Worm (Caenorhabditis elegans) whole organism, dauer: ENCODE measurements around the gene C25F6.8.

Experiments used
- unc-62 ChIP-seq: sonication (generic microtip); optimal IDR thresholded peaks from 2 replicates; lab custom pipeline; 2017; ENCODE audit warnings: missing biosample characterization, missing genetic modification reagents, missing genetic modification characterization

The C25F6.8 gene

DNA sequence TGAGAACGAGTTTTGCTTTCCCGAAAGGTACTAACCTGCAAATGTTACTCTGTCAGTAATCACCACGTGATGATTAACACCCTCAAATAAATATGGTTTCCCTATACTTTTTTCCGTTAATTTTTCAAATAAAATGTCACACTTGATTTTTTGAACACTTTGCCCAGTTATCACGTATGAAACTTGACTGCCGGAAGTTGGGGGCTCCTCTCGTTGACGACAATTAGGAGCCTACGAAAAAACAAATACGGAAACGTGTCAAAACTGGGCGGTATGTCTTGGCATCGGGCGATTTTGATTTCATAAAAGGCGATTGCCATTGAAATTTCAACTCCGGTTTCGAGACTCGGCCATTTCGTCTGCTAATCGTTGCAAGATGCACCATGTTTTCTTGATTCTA lies at the start of gene C25F6.8:
Gene C25F6.8 (plus strand): TSS at position 301 of the 400 bp plus-strand sequence.
- no peak for TF ChIP-seq unc-62 (GFP tag; lab: Kevin White, UChicago)

DNA sequence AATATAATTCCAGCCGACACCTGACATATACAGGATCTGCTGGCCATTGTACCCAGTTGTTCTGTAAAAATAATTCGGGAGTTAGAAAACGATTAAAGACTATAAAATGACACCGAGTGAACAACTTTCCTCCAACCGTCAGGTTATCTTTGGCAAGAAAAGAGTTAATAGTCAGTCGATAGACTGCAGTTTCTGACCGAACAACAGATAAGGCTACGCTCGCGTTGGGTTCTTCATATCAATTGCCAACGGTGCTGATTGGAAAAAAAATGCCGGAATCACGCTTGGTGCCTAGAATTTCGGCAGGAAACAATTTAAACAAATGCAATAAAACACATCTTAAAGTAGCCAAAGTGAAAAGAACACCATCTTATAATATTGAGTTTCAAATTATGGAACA lies 47.5 kb upstream of the C25F6.8 start, which contains the start of gene scav-1:
Gene scav-1 (minus strand): TSS at position 61 of the 400 bp plus-strand sequence.
- TF ChIP-seq unc-62 (GFP tag; lab: Kevin White, UChicago), result no peak

DNA sequence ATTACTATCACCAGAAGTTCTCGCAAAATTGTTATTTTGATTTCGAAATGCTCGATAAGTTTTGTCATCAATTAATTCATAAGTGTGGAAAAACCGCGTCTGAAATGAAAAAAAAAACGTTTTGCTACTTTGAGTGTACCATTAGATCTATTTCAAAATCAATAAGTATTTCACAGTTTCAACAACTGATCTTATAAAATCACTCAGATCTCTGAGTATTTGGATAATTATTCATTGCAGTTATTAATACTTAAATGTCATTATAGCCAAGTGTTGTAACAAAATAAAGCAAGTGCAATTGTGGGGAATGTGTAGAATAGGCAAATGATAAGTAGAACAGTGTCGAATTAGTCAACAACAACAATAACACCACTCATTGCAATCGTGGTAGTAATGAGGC lies 41.7 kb upstream of the C25F6.8 start, which contains the start of gene C03F11.4:
Gene C03F11.4 (minus strand): TSS at position 101 of the 400 bp plus-strand sequence.
- TF ChIP-seq unc-62 (GFP tag; lab: Kevin White, UChicago), result no peak

DNA sequence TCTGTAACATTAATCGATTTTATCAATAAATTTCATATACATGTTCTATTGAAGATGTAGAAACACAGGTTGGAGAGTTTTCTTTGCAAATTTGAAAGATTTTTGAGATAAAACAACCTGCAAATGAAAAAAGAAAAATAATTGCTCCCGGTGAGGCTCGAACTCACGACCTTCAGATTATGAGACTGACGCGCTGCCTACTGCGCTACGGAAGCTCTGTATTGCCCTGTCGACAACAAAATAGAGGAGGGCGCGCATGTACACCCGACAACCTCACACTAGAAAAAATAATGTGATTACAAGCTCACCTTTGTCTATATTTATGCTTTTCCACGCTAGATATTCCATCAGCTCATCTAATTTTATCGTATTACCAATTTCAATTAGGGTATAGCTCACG lies 40.8 kb upstream of the C25F6.8 start:
- no peak for TF ChIP-seq unc-62 (GFP tag; lab: Kevin White, UChicago)

DNA sequence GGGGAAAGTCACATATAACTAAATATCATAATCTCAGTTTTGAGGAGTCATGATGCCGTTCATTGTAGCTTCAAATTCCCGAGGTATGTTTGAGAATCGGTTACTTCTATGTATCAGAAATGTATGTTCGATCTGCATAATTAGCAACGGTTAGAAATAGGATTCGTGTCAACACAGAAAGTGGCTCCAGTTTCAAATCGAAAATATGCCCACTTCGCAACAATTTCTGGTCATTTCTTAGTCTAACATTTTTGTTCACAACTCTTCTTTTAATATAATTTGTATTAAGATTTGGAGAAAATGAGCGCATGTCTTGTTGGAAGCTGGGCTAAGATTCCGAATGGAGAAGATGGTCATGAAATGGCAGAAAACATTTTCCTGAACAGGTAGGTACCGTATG lies 34.5 kb upstream of the C25F6.8 start, which contains the start of gene pks-1:
Gene pks-1 (plus strand): TSS at position 301 of the 400 bp plus-strand sequence.
- TF ChIP-seq unc-62 (GFP tag; lab: Kevin White, UChicago), result no peak

DNA sequence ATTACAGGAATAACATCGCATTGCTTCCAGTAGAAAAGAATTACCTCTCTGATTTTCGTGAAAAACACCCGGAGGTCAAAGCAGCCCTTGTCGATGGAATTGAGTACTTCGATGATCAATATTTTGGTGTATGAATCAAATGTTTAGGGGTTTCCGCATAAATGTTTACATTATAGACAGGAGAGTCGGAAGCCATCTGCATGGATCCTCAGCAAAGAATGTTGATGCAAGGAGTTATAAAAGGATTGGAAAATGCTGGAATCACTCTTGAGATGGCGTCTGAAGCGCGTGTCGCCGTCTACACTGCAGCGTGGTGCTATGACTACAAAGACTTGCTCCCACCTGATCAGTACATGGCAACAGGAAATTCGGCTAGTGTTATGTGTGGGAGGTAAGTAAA lies 33.8 kb upstream of the C25F6.8 start, which contains the start of gene C41A3.2:
Gene C41A3.2 (minus strand): TSS at position 101 of the 400 bp plus-strand sequence.
- TF ChIP-seq unc-62 (GFP tag; lab: Kevin White, UChicago), result no peak

DNA sequence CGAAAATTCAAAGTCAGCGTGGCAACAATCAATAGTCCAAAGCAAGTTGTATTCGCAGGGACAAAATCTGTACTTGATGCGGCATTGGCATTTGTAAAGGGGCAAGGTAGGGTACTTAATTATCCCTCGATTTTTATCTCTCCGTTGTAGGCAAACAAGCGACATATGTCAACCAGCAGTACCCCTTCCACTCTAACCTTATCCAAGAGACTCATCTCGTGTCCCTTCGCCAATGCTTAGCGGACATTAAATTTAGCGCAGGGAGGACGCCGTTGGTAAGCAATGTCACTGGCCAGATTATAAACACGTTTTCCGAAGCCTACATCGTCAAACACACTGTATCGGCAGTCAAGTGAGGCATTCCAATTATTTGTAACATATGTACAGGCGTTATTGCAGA lies 18.7 kb upstream of the C25F6.8 start:
- peak; percentile 66 for TF ChIP-seq unc-62 (GFP tag; lab: Kevin White, UChicago)

DNA sequence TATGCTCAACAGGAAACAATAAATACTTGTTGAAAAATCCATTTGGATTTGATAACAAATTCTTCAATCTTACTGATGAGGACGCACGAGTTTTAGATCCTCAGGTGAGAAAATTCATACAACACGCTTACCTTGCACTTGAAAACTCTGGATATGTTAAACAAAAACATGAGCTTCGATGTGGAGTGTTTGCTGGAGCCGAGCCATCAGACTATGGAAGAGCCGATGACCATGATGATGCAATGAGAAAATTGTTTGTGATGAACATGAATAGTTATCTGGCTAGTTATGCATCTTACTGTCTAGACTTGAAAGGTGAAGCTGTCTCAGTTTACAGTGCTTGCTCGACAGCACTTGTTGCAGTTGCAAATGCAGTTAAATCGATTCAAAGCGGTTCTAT lies 14.1 kb upstream of the C25F6.8 start:
- TF ChIP-seq unc-62 (GFP tag; lab: Kevin White, UChicago), result no peak

DNA sequence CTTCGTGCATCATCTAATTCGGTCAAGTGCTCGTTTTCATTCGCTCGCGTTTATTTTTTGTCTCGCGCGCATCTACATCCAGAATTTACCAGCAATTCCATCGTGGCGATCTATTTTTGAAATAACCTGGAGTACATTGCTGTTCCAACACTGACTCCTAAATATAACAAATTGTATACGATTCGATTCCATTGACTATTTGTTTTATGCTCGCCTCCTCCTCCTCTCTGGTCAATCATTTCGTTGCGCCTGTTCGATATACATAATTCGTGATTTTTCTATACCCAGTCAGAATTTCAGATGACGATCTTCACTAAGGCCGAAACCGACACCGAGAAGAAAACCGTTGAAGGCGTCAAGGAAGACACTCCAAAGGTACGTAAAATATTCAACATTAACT lies 3.2 kb upstream of the C25F6.8 start, which contains the start of gene itm-2:
Gene itm-2 (plus strand): TSS at position 301 of the 400 bp plus-strand sequence.
- no peak for TF ChIP-seq unc-62 (GFP tag; lab: Kevin White, UChicago)

DNA sequence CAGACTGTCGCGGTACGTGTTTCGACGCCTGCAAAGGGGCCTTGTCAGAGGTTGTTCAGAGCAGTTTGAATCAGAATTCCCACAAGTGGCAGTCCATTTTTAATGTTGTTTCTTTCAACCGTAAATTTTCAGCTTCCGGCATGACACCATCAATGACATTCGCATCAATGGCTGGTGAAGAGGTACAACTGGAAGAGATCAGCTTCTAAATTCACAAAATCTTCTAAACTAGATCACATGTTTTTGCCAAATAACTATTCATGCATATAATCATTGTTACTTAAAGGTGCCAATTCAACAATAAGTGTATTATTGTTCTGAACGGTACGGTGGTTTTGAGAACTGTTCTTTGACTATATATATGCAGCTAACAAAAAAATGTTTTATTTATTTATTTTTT lies 660 bp upstream of the C25F6.8 start:
- TF ChIP-seq unc-62 (GFP tag; lab: Kevin White, UChicago), result no peak

DNA sequence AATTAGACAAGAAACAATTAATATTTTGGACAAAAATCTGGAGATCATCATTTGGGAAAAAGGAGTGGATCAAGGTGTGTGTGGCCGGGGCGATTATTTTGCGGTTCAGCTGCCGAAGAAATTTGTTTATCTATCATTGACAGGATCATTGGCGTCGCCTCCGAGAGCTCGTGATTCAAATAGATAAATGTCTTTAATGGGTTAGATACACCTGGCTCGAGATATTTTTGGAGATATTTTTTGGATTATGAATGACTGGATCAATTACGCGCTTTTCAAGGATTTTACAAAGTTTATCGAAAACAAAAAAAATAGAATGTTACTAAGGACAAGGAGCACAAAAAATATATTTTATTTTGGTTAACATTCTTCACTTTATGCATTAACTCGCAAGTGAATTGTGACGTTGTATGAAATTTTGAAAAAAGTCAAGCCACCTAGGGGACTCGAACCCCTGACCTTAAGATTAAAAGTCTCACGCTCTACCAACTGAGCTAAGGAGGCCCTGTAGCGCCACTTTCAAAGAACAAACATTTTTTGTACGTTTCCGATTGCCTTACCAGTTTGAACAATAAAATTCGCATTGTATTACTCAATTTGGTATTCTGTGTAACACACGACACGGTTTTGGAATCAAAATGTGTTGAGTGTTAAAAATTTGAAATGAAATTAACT lies 2.9 kb downstream of the C25F6.8 start, which contains the start of gene C25F6.6:
Gene C25F6.6 (minus strand): TSS at position 51 of the 675 bp plus-strand sequence.
- no peak for TF ChIP-seq unc-62 (GFP tag; lab: Kevin White, UChicago)

DNA sequence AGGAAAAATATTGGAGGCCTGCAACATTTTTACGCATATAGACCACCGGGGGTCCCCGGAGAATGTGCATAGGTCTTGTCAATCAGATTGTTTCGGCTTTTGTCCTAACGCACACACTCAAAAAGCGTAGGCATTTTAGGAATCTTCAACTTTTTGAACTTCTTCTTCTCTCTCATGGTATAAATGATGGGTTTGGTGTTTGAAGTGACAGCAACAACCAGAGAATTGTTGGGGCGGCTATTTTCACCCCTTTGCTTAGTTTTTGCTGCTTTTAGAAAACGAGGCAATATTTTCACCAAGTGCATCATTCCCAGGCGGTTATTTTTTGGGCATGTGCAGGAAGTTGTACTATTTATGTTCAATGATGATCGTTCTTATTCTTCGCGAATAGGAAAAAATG lies 3.7 kb downstream of the C25F6.8 start:
- TF ChIP-seq unc-62 (GFP tag; lab: Kevin White, UChicago), result no peak

DNA sequence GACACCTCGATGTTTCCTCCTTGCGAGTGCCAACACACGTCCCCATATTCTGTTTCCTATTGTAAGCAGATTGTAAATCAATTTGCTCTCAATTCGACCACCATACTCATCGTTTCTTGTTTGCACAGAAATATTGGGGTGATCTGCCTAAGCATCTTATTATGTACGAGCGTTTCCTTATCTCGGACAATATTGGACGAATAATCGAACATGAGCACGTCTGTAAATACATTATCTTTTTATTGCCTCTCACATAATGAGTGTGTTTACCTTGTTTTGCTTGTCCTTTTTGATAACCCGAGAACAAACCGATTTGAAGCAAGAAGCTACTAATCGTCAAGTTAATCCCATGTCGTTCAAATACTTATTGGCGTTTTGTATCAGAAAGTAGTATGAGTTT lies 7.1 kb downstream of the C25F6.8 start:
- TF ChIP-seq unc-62 (GFP tag; lab: Kevin White, UChicago), result no peak

DNA sequence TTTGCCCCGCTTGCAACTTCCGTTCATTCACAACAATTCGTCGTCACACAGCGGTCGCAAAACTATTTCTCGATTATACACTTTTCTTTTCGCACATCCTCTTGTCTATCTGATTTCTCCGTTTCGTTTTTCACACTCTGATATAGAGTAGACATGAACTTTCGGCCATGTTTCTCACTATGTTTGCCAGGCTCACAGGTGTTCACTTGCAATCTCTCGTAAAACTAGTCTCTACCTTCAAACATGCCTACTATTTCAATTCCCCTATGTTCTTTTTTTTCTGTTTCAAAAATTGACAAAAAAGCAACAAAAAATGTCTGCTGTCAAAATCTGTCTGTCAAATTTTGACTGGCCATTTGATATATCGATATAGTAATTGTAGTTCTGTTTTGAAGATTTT lies 9.1 kb downstream of the C25F6.8 start:
- no peak for TF ChIP-seq unc-62 (GFP tag; lab: Kevin White, UChicago)

DNA sequence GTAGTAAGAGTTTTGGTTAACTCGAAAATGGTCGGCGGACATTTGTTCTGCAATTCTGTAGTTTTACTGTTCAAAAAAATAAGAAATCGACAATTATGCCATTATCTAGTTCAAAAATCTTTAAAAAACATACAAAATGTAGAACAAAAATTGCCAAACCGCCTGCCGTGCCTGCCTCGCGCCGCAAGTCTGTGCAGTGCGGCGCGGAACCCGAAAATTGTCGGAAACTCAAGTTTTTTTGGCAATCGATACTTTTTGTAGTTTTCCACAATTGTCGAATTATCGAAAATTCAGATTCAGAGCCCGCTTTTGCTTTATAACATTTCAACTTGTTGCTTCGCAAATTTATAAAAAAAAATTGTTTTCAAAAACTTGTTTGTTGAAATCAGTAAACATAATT lies 10.0 kb downstream of the C25F6.8 start:
- TF ChIP-seq unc-62 (GFP tag; lab: Kevin White, UChicago), result no peak

DNA sequence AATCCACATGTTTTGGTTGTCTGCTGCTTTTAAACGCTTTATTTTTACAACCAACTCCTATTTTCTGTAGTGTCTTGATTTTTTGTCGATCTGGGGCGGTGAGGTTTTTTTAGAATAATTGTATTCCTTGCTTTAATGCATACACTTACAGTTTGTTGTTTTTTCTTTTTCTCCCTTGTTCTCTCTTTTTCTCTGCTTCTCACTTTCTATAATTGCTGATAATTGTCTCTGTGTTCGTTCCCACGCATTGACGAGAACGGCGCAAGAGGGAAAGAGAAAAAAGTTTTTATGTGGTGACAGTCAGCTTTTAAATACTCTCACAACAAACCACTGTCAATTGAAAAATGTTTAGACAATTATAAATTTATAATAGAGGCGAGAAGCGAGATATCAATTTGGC lies 10.7 kb downstream of the C25F6.8 start:
- no peak for TF ChIP-seq unc-62 (GFP tag; lab: Kevin White, UChicago)

DNA sequence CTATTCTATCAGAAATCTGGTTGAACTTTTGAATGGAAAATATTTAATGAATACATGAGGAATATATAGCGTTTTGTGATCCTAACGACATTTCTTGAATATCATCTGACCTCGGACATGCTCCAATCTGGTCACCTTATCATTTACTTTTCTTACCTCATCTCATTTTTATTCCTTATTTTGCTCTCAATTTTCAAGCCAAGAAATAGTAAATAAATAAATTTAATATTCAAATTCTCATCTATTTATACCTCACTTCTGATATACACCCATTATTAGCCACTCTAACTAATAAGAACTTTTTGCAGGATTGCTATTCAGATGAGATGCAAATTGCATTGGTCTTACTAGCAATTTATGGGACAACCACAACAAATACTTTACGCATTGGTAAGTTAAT lies 12.9 kb downstream of the C25F6.8 start, which contains the start of gene ddr-1:
Gene ddr-1 (plus strand): TSS at position 301 of the 400 bp plus-strand sequence.
- TF ChIP-seq unc-62 (GFP tag; lab: Kevin White, UChicago), result no peak
